Worm (Caenorhabditis elegans) whole organism, young adult: Measurements from ENCODE around the gene apd-3.
"Not testable (repeated sequence)": the region's sequence is repeated elsewhere in the genome, so short reads cannot be mapped to it uniquely, and the experiment has no call there.

Experiments used
- B0019.2 ChIP-seq: fragments of 200-800 bp; sonication (Bioruptor generic); conservative IDR thresholded peaks from 2 replicates; pipeline ENCODE4 v1.3.6; 2022; ENCODE audit warnings: missing genetic modification reagents, missing genetic modification characterization, missing compliant biosample characterization
- B0261.1 ChIP-seq: sonication (generic microtip); optimal IDR thresholded peaks from 2 replicates; lab custom pipeline; 2016; ENCODE audit warnings: mild to moderate bottlenecking, missing genetic modification characterization, moderate library complexity, missing compliant biosample characterization
- C06A6.2 ChIP-seq: fragments of 200-800 bp; sonication (Bioruptor generic); conservative IDR thresholded peaks from 2 replicates; pipeline ENCODE4 v1.3.6; 2022; ENCODE audit warnings: missing genetic modification characterization, missing compliant biosample characterization
- C17E4.6 ChIP-seq: fragments of 200-800 bp; sonication (Bioruptor generic); IDR thresholded peaks from 2 replicates; pipeline ENCODE4 v1.3.6; 2022; ENCODE audit warnings: missing genetic modification reagents, missing genetic modification characterization, missing compliant biosample characterization
- D2030.7 ChIP-seq: fragments of 200-800 bp; sonication (Bioruptor generic); IDR thresholded peaks from 2 replicates; pipeline ENCODE4 v1.3.6; 2022; ENCODE audit warnings: missing genetic modification reagents, missing genetic modification characterization, missing compliant biosample characterization
- F33H1.4 ChIP-seq: fragments of 200-800 bp; sonication (Bioruptor generic); IDR thresholded peaks from 2 replicates; pipeline ENCODE4 v1.3.6; 2022; ENCODE audit warnings: missing genetic modification reagents, missing genetic modification characterization, missing compliant biosample characterization
- T07F8.4 ChIP-seq: sonication (generic microtip); optimal IDR thresholded peaks from 2 replicates; lab custom pipeline; 2016; ENCODE audit warnings: mild to moderate bottlenecking, missing genetic modification characterization, moderate library complexity, missing compliant biosample characterization
- ZK185.1 ChIP-seq: sonication (generic microtip); optimal IDR thresholded peaks from 2 replicates; lab custom pipeline; 2016; ENCODE audit warnings: mild to moderate bottlenecking, missing genetic modification characterization, missing compliant biosample characterization; ENCODE audit not compliant: poor library complexity, severe bottlenecking
- attf-3 ChIP-seq: fragments of 200-800 bp; sonication (Bioruptor generic); conservative IDR thresholded peaks from 2 replicates; pipeline ENCODE4 v1.3.6; 2022; ENCODE audit warnings: missing genetic modification reagents, missing genetic modification characterization, missing compliant biosample characterization
- attf-5 ChIP-seq: fragments of 200-800 bp; sonication (Bioruptor generic); optimal IDR thresholded peaks from 2 replicates; lab custom pipeline; 2018; ENCODE audit warnings: mild to moderate bottlenecking, missing genetic modification characterization, missing compliant biosample characterization
- cebp-1 ChIP-seq, 2 experiments: fragments of 200-800 bp in 1 of 2; sonication (Bioruptor generic) in 1 of 2; sonication (generic microtip) in 1 of 2; IDR thresholded peaks in 1 of 2; optimal IDR thresholded peaks in 1 of 2; 2 replicates each; pipeline versions ENCODE4 v1.3.6 to Lab custom; 2017 to 2022; ENCODE audit warnings: missing compliant biosample characterization in 2 of 2, missing genetic modification characterization in 2 of 2, mild to moderate bottlenecking in 1 of 2, missing genetic modification reagents in 1 of 2, moderate library complexity in 1 of 2
- cebp-2 ChIP-seq: fragments of 200-800 bp; sonication (Bioruptor generic); IDR thresholded peaks from 2 replicates; pipeline ENCODE4 v1.3.6; 2022; ENCODE audit warnings: missing genetic modification characterization, missing compliant biosample characterization
- ceh-100 ChIP-seq: fragments of 200-800 bp; sonication (Bioruptor generic); IDR thresholded peaks from 2 replicates; pipeline ENCODE4 v1.3.6; 2022; ENCODE audit warnings: missing genetic modification reagents, missing genetic modification characterization, missing compliant biosample characterization
- ceh-27 ChIP-seq: fragments of 200-800 bp; sonication (Bioruptor generic); optimal IDR thresholded peaks from 2 replicates; lab custom pipeline; 2018; ENCODE audit warnings: mild to moderate bottlenecking, missing genetic modification characterization, moderate library complexity, missing compliant biosample characterization
- ceh-40 ChIP-seq: fragments of 200-800 bp; sonication (Bioruptor generic); IDR thresholded peaks from 2 replicates; pipeline ENCODE4 v1.3.6; 2022; ENCODE audit warnings: missing genetic modification characterization, missing compliant biosample characterization
- die-1 ChIP-seq: sonication (generic microtip); optimal IDR thresholded peaks from 2 replicates; lab custom pipeline; 2016; ENCODE audit warnings: missing genotype, mild to moderate bottlenecking, missing genetic modification characterization, missing compliant biosample characterization
- dox-1 ChIP-seq: fragments of 200-800 bp; sonication (Bioruptor generic); IDR thresholded peaks from 2 replicates; pipeline ENCODE4 v1.3.6; 2022; ENCODE audit warnings: missing genetic modification reagents, missing genetic modification characterization, missing compliant biosample characterization
- dpl-1 ChIP-seq: fragments of 150-350 bp; optimal IDR thresholded peaks from 2 replicates; lab custom pipeline; 2014; ENCODE audit warnings: missing biosample characterization, missing genetic modification reagents, missing genetic modification characterization
- egl-44 ChIP-seq: fragments of 200-800 bp; sonication (Bioruptor generic); IDR thresholded peaks from 2 replicates; pipeline ENCODE4 v1.3.6; 2022; ENCODE audit warnings: missing genetic modification reagents, missing genetic modification characterization, missing compliant biosample characterization
- egrh-3 ChIP-seq: fragments of 200-800 bp; sonication (Bioruptor generic); IDR thresholded peaks from 2 replicates; pipeline ENCODE4 v1.3.6; 2022; ENCODE audit warnings: missing genetic modification reagents, missing genetic modification characterization, missing compliant biosample characterization
- fkh-3 ChIP-seq: sonication (generic microtip); optimal IDR thresholded peaks from 2 replicates; lab custom pipeline; 2016; ENCODE audit warnings: mild to moderate bottlenecking, missing genetic modification characterization, missing compliant biosample characterization
- him-1 ChIP-seq: sonication (generic microtip); optimal IDR thresholded peaks from 2 replicates; lab custom pipeline; 2016; ENCODE audit warnings: missing genotype, missing genetic modification reagents, missing genetic modification characterization, missing compliant biosample characterization
- hlh-26 ChIP-seq: fragments of 200-800 bp; sonication (Bioruptor generic); conservative IDR thresholded peaks from 2 replicates; pipeline ENCODE4 v1.3.6; 2022; ENCODE audit warnings: missing genetic modification reagents, missing genetic modification characterization, missing compliant biosample characterization
- hmg-20 ChIP-seq: fragments of 200-800 bp; sonication (Bioruptor generic); IDR thresholded peaks from 2 replicates; pipeline ENCODE4 v1.3.6; 2022; ENCODE audit warnings: missing genetic modification reagents, missing genetic modification characterization, missing compliant biosample characterization
- let-526 ChIP-seq: fragments of 200-800 bp; sonication (Bioruptor generic); IDR thresholded peaks from 2 replicates; pipeline ENCODE4 v1.3.6; 2022; ENCODE audit warnings: missing genetic modification reagents, missing genetic modification characterization, missing compliant biosample characterization
- let-607 ChIP-seq, 2 experiments: fragments of 200-800 bp in 1 of 2; sonication (Bioruptor generic) in 1 of 2; sonication (generic microtip) in 1 of 2; optimal IDR thresholded peaks; 2 replicates each; lab custom pipeline; 2016 to 2018; ENCODE audit warnings: mild to moderate bottlenecking in 2 of 2, missing compliant biosample characterization in 2 of 2, missing genetic modification characterization in 2 of 2, moderate library complexity in 2 of 2, missing genotype in 1 of 2
- lin-35 ChIP-seq, 3 experiments: fragments of 150-350 bp in 2 of 3; sonication (generic microtip) in 1 of 3; optimal IDR thresholded peaks; 2 replicates each; lab custom pipeline; 2014 to 2018; ENCODE audit warnings: missing biosample characterization in 3 of 3, missing genetic modification characterization in 3 of 3, missing genetic modification reagents in 3 of 3
- lsl-1 ChIP-seq: fragments of 200-800 bp; sonication (Bioruptor generic); optimal IDR thresholded peaks from 2 replicates; lab custom pipeline; 2018; ENCODE audit warnings: mild to moderate bottlenecking, missing genetic modification characterization, moderate library complexity, missing compliant biosample characterization
- madf-8 ChIP-seq: fragments of 200-800 bp; sonication (Bioruptor generic); conservative IDR thresholded peaks from 2 replicates; pipeline ENCODE4 v1.3.6; 2022; ENCODE audit warnings: missing genetic modification reagents, missing genetic modification characterization, missing compliant biosample characterization
- mel-28 ChIP-seq: sonication (generic microtip); optimal IDR thresholded peaks from 2 replicates; lab custom pipeline; 2016; ENCODE audit warnings: borderline replicate concordance, mild to moderate bottlenecking, missing genetic modification characterization, missing compliant biosample characterization
- mes-4 ChIP-seq: sonication (generic microtip); optimal IDR thresholded peaks from 2 replicates; lab custom pipeline; 2016; ENCODE audit warnings: missing genotype, missing genetic modification characterization, missing compliant biosample characterization
- nfya-2 ChIP-seq: fragments of 200-800 bp; sonication (Bioruptor generic); IDR thresholded peaks from 2 replicates; pipeline ENCODE4 v1.3.6; 2022; ENCODE audit warnings: missing genetic modification reagents, missing genetic modification characterization, missing compliant biosample characterization
- nhr-120 ChIP-seq: fragments of 200-800 bp; sonication (Bioruptor generic); IDR thresholded peaks from 2 replicates; pipeline ENCODE4 v1.3.6; 2022; ENCODE audit warnings: missing genetic modification characterization, missing compliant biosample characterization
- pbrm-1 ChIP-seq: fragments of 200-800 bp; sonication (Bioruptor generic); IDR thresholded peaks from 2 replicates; pipeline ENCODE4 v1.3.6; 2022; ENCODE audit warnings: missing genetic modification reagents, missing genetic modification characterization, missing compliant biosample characterization
- pha-4 ChIP-seq: fragments of 150-350 bp; sonication (generic microtip); optimal IDR thresholded peaks from 2 replicates; lab custom pipeline; 2014; ENCODE audit warnings: missing biosample characterization, missing genetic modification reagents, missing genetic modification characterization
- rcor-1 ChIP-seq: fragments of 200-800 bp; sonication (Bioruptor generic); IDR thresholded peaks from 2 replicates; pipeline ENCODE4 v1.3.6; 2022; ENCODE audit warnings: missing genetic modification reagents, missing genetic modification characterization, missing compliant biosample characterization
- snpc-4 ChIP-seq, 5 experiments: fragments of 150-350 bp in 1 of 5; sonication (generic microtip) in 4 of 5; optimal IDR thresholded peaks; 2 replicates each; lab custom pipeline; 2014 to 2018; ENCODE audit warnings: missing genetic modification characterization in 5 of 5, missing biosample characterization in 3 of 5, antibody characterized with exemption in 2 of 5, mild to moderate bottlenecking in 2 of 5, missing compliant biosample characterization in 2 of 5, missing genotype in 2 of 5, moderate library complexity in 2 of 5, missing genetic modification reagents in 1 of 5
- tbp1 ChIP-seq: fragments of 200-800 bp; sonication (Bioruptor generic); optimal IDR thresholded peaks from 2 replicates; lab custom pipeline; 2018; ENCODE audit warnings: mild to moderate bottlenecking, missing genetic modification characterization, missing compliant biosample characterization
- zim-3 ChIP-seq: sonication (generic microtip); optimal IDR thresholded peaks from 2 replicates; lab custom pipeline; 2017; ENCODE audit warnings: mild to moderate bottlenecking, missing genetic modification characterization, moderate library complexity, missing compliant biosample characterization
- ztf-26 ChIP-seq: sonication (generic microtip); optimal IDR thresholded peaks from 2 replicates; lab custom pipeline; 2017; ENCODE audit warnings: missing genetic modification characterization, missing compliant biosample characterization
- ztf-6 ChIP-seq: fragments of 200-800 bp; sonication (Bioruptor generic); IDR thresholded peaks from 2 replicates; pipeline ENCODE4 v1.3.6; 2022; ENCODE audit warnings: missing genetic modification reagents, missing genetic modification characterization, missing compliant biosample characterization

The apd-3 gene

DNA sequence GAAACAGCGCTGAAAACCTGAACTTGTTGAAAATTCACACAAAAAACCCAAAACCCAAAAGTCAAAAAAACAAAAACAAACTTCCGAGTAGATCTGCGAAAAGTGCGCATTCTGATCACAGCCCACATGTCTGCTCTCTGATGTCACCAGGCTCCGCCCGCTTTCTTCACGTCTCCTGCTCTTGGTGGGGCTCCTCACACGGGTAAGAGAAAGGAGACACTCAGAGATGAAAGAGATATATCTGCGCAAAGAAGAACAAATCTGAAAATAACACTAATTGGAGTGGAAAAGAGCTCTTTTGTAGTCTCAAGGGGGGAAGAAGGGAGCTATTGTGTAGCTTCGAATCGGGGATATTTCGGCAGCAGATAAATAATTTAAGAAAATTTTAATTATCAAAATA is 18.0 kb downstream of the apd-3 start, which contains the start of gene ncs-6:
Gene ncs-6, minus strand, starts transcription at position 261 of the 400 bp plus-strand sequence.
- TF ChIP-seq cebp-2 (0 out of 2 replicates have a peak, but pooled peaks have one; percentile 53), nhr-120 (GFP tag; lab: Robert Waterston, UW) (no peak)

ce11 chrII:3527460-3527859 is 18.8 kb downstream of the apd-3 start:
- TF ChIP-seq egl-44 (no peak), nhr-120 (GFP tag; lab: Robert Waterston, UW) (no peak), B0019.2 (GFP tag; lab: Robert Waterston, UW) (no peak), ceh-40 (no peak), mes-4 (tag; lab: Kevin White, UChicago) (no peak), nfya-2 (no peak), hlh-26 (GFP tag; lab: Robert Waterston, UW) (no peak), fkh-3 (tag; lab: Kevin White, UChicago) (no peak), hmg-20 (no peak), C17E4.6 (no peak), mel-28 (tag; lab: Kevin White, UChicago) (no peak), pha-4 (tag; lab: Kevin White, UChicago) (no peak), die-1 (tag; lab: Kevin White, UChicago) (no peak), him-1 (tag; lab: Kevin White, UChicago) (no peak), pbrm-1 (GFP tag; lab: Robert Waterston, UW) (no peak), let-607 (tag; optimal IDR thresholded peaks at IDR 0.05; lab: Kevin White, UChicago) (no peak), let-526 (GFP tag; lab: Robert Waterston, UW) (no peak), T07F8.4 (tag; lab: Kevin White, UChicago) (no peak), dpl-1 (GFP tag; lab: Kevin White, UChicago) (no peak), zim-3 (tag; lab: Kevin White, UChicago) (no peak)

ce11 chrII:3524097-3524496 is 22.1 kb downstream of the apd-3 start, which contains the start of gene col-72:
Gene col-72 (minus strand): TSS chrII:3524197.
- TF ChIP-seq snpc-4 (GFP tag; optimal IDR thresholded peaks at IDR 0.05; lab: Kevin White, UChicago): no peak
- no peak for TF ChIP-seq snpc-4 (tag; optimal IDR thresholded peaks at IDR 0.05; lab: Kevin White, UChicago)
- no peak for TF ChIP-seq ztf-6
- TF ChIP-seq, all 124 proteins: peak for 0

ce11 chrII:3523547-3523946 is 22.7 kb downstream of the apd-3 start:
- TF ChIP-seq snpc-4 (GFP tag; optimal IDR thresholded peaks at IDR 0.05; lab: Kevin White, UChicago): not testable (repeated sequence)
- TF ChIP-seq snpc-4 (tag; optimal IDR thresholded peaks at IDR 0.05; lab: Kevin White, UChicago): peak in 2 of 4 experiments; percentile 23 to 43
- peak; percentile 72 for TF ChIP-seq ceh-27 (GFP tag; lab: Kevin White, UChicago)
- TF ChIP-seq ztf-26: peak; percentile 5
- TF ChIP-seq C06A6.2 (GFP tag; lab: Robert Waterston, UW): peak; percentile 81
- TF ChIP-seq lin-35 (GFP tag; optimal IDR thresholded peaks at IDR 0.05; lab: Kevin White, UChicago): peak in 1 of 3 experiments; percentile 62
- TF ChIP-seq pbrm-1 (GFP tag; lab: Robert Waterston, UW): peak; percentile 74; the same call in 1 of the 2 replicates
- peak; percentile 71 for TF ChIP-seq attf-3 (GFP tag; lab: Robert Waterston, UW)
- TF ChIP-seq dox-1: peak; percentile 76
- peak; percentile 63 for TF ChIP-seq lsl-1 (GFP tag; lab: Kevin White, UChicago)
- peak; percentile 58 for TF ChIP-seq cebp-1 (GFP tag; IDR thresholded peaks at IDR 0.05; lab: Robert Waterston, UW)
- peak; percentile 62 for TF ChIP-seq cebp-1 (tag; optimal IDR thresholded peaks at IDR 0.05; lab: Kevin White, UChicago)
- TF ChIP-seq F33H1.4 (GFP tag; lab: Robert Waterston, UW): peak; percentile 50; the same call in 1 of the 2 replicates
- TF ChIP-seq B0261.1: peak; percentile 42
- TF ChIP-seq attf-5 (GFP tag; lab: Kevin White, UChicago): peak; percentile 79
- TF ChIP-seq C17E4.6: 0 out of 2 replicates have a peak, but pooled peaks have one; percentile 20
- peak; percentile 62 for TF ChIP-seq D2030.7
- TF ChIP-seq madf-8 (GFP tag; lab: Robert Waterston, UW): 0 out of 2 replicates have a peak, but pooled peaks have one; percentile 14
- TF ChIP-seq ceh-100: peak; percentile 68
- peak; percentile 51 for TF ChIP-seq ZK185.1 (tag; lab: Kevin White, UChicago)
- TF ChIP-seq rcor-1 (GFP tag; lab: Robert Waterston, UW): peak; percentile 55
- peak; percentile 51; the same call in 1 of the 2 replicates for TF ChIP-seq B0019.2 (GFP tag; lab: Robert Waterston, UW)
- 0 out of 2 replicates have a peak, but pooled peaks have one; percentile 17 for TF ChIP-seq egrh-3 (GFP tag; lab: Robert Waterston, UW)
- peak; percentile 47 for TF ChIP-seq tbp1 (GFP tag; lab: Kevin White, UChicago)
